Fruit fly (Drosophila melanogaster) whole organism, embryonic: ENCODE measurements around the gene qless.

Source experiments
- CG10209 ChIP-seq: fragments of 200-800 bp; sonication (Bioruptor generic); optimal IDR thresholded peaks from 3 replicates; lab custom pipeline; 2017; ENCODE audit warnings: missing biosample characterization, mild to moderate bottlenecking, missing genetic modification characterization, missing genetic modification reagents
- CG10543 ChIP-seq: fragments of 200-800 bp; sonication (Bioruptor generic); optimal IDR thresholded peaks from 3 replicates; lab custom pipeline; 2017; ENCODE audit warnings: missing biosample characterization, mild to moderate bottlenecking, missing genetic modification characterization, moderate library complexity
- CG11398 ChIP-seq: fragments of 200-800 bp; sonication (Bioruptor generic); optimal IDR thresholded peaks from 2 replicates; lab custom pipeline; 2016; ENCODE audit warnings: missing biosample characterization, missing genetic modification characterization
- CG12104 ChIP-seq: fragments of 200-800 bp; sonication (Bioruptor generic); optimal IDR thresholded peaks from 3 replicates; lab custom pipeline; 2016; ENCODE audit warnings: missing biosample characterization, missing genetic modification characterization
- CG12299 ChIP-seq: fragments of 200-800 bp; sonication (Bioruptor generic); optimal IDR thresholded peaks from 2 replicates; lab custom pipeline; 2018; ENCODE audit warnings: missing biosample characterization, mild to moderate bottlenecking, missing genetic modification characterization
- CG15601 ChIP-seq: fragments of 200-800 bp; sonication (Bioruptor generic); optimal IDR thresholded peaks from 3 replicates; lab custom pipeline; 2019; ENCODE audit warnings: missing biosample characterization, mild to moderate bottlenecking, missing genetic modification characterization, moderate library complexity
- CG17359 ChIP-seq: fragments of 200-800 bp; sonication (Bioruptor generic); optimal IDR thresholded peaks from 3 replicates; lab custom pipeline; 2018; ENCODE audit warnings: missing biosample characterization, mild to moderate bottlenecking, missing genetic modification characterization, moderate library complexity
- CG17361 ChIP-seq: fragments of 200-800 bp; sonication (Bioruptor generic); IDR thresholded peaks from 3 replicates; pipeline ENCODE4 v1.3.6; 2022; ENCODE audit warnings: missing biosample characterization, missing genetic modification characterization
- CG4707 ChIP-seq: fragments of 200-800 bp; sonication (Bioruptor generic); optimal IDR thresholded peaks from 2 replicates; lab custom pipeline; 2018; ENCODE audit warnings: missing biosample characterization, mild to moderate bottlenecking, missing genetic modification characterization, moderate library complexity
- CG4820 ChIP-seq: fragments of 200-800 bp; sonication (Bioruptor generic); optimal IDR thresholded peaks from 3 replicates; lab custom pipeline; 2016; ENCODE audit warnings: missing biosample characterization, missing genetic modification characterization
- CG5180 ChIP-seq: fragments of 200-800 bp; sonication (Bioruptor generic); optimal IDR thresholded peaks from 3 replicates; lab custom pipeline; 2017; ENCODE audit warnings: missing biosample characterization, missing genetic modification characterization, mild to moderate bottlenecking, moderate library complexity, missing genetic modification reagents
- CG6765 ChIP-seq: fragments of 200-800 bp; sonication (Bioruptor generic); optimal IDR thresholded peaks from 3 replicates; lab custom pipeline; 2017; ENCODE audit warnings: missing biosample characterization, mild to moderate bottlenecking, missing genetic modification characterization
- CG8944 ChIP-seq: fragments of 200-800 bp; sonication (Bioruptor generic); optimal IDR thresholded peaks from 3 replicates; lab custom pipeline; 2016; ENCODE audit warnings: missing biosample characterization, missing genetic modification characterization
- CG9727 ChIP-seq: fragments of 200-800 bp; sonication (Bioruptor generic); optimal IDR thresholded peaks from 3 replicates; lab custom pipeline; 2017; ENCODE audit warnings: missing biosample characterization, mild to moderate bottlenecking, missing genetic modification characterization
- Chrac-16 ChIP-seq: fragments of 200-800 bp; sonication (Bioruptor generic); optimal IDR thresholded peaks from 3 replicates; lab custom pipeline; 2016; ENCODE audit warnings: missing biosample characterization, missing genetic modification characterization
- Dll ChIP-seq: fragments of 200-800 bp; sonication (Bioruptor generic); IDR thresholded peaks from 4 replicates; pipeline ENCODE4 v1.3.6; 2022; ENCODE audit warnings: missing biosample characterization, missing genetic modification characterization; ENCODE audit not compliant: partially characterized antibody
- Gsc ChIP-seq: fragments of 200-800 bp; sonication (Bioruptor generic); IDR thresholded peaks from 2 replicates; pipeline ENCODE4 v1.3.6; 2022; ENCODE audit warnings: missing biosample characterization, missing genetic modification characterization
- Hr78 ChIP-seq, 2 experiments: fragments of 200-800 bp in 1 of 2; fragments of >200 bp in 1 of 2; sonication (Bioruptor generic) in 1 of 2; optimal IDR thresholded peaks; 2 replicates each; lab custom pipeline; 2017 to 2019; ENCODE audit warnings: missing biosample characterization in 2 of 2, missing genetic modification characterization in 2 of 2, mild to moderate bottlenecking in 1 of 2, moderate library complexity in 1 of 2
- Lpt ChIP-seq: fragments of >200 bp; optimal IDR thresholded peaks from 2 replicates; lab custom pipeline; 2018; ENCODE audit warnings: missing biosample characterization, missing genetic modification characterization
- MTF-1 ChIP-seq: fragments of 200-800 bp; sonication (Bioruptor generic); optimal IDR thresholded peaks from 2 replicates; lab custom pipeline; 2018; ENCODE audit warnings: missing biosample characterization, mild to moderate bottlenecking, missing genetic modification characterization, borderline replicate concordance
- NC2α ChIP-seq: fragments of 200-800 bp; sonication (Bioruptor generic); optimal IDR thresholded peaks from 2 replicates; lab custom pipeline; 2016; ENCODE audit warnings: missing biosample characterization, missing genetic modification characterization
- Nf-YB ChIP-seq: fragments of 200-800 bp; sonication (Bioruptor generic); optimal IDR thresholded peaks from 3 replicates; lab custom pipeline; 2019; ENCODE audit warnings: missing biosample characterization, mild to moderate bottlenecking, missing genetic modification characterization, moderate library complexity
- Ptx1 ChIP-seq: fragments of 200-800 bp; sonication (Bioruptor generic); IDR thresholded peaks from 2 replicates; pipeline ENCODE4 v1.3.6; 2022; ENCODE audit warnings: missing biosample characterization, missing genetic modification characterization
- Side ChIP-seq: fragments of 200-800 bp; sonication (Bioruptor generic); optimal IDR thresholded peaks from 2 replicates; lab custom pipeline; 2016; ENCODE audit warnings: missing biosample characterization, missing genetic modification characterization
- Six4 ChIP-seq: fragments of 200-800 bp; sonication (Bioruptor generic); optimal IDR thresholded peaks from 2 replicates; lab custom pipeline; 2016; ENCODE audit warnings: missing biosample characterization, missing genetic modification characterization
- ci ChIP-seq: fragments of 200-800 bp; sonication (Bioruptor generic); IDR thresholded peaks from 3 replicates; pipeline ENCODE4 v1.3.6; 2022; ENCODE audit warnings: missing biosample characterization, missing genetic modification characterization
- da ChIP-seq: fragments of 200-800 bp; sonication (Bioruptor generic); optimal IDR thresholded peaks from 2 replicates; lab custom pipeline; 2016; ENCODE audit warnings: missing biosample characterization, missing genetic modification characterization
- gcm ChIP-seq: fragments of 200-800 bp; sonication (Bioruptor generic); optimal IDR thresholded peaks from 2 replicates; lab custom pipeline; 2019; ENCODE audit warnings: missing biosample characterization, mild to moderate bottlenecking, missing genetic modification characterization, moderate library complexity
- grn ChIP-seq: fragments of 200-800 bp; sonication (Bioruptor generic); optimal IDR thresholded peaks from 3 replicates; lab custom pipeline; 2017; ENCODE audit warnings: missing biosample characterization, missing genetic modification characterization
- gro ChIP-seq: fragments of 200-800 bp; sonication (Bioruptor generic); optimal IDR thresholded peaks from 2 replicates; lab custom pipeline; 2016; ENCODE audit warnings: missing biosample characterization, missing genetic modification characterization
- h ChIP-seq: fragments of >200 bp; optimal IDR thresholded peaks from 2 replicates; lab custom pipeline; 2017
- her ChIP-seq: fragments of 200-800 bp; sonication (Bioruptor generic); optimal IDR thresholded peaks from 2 replicates; lab custom pipeline; 2016; ENCODE audit warnings: missing biosample characterization, missing genetic modification characterization
- klu ChIP-seq: fragments of 200-800 bp; sonication (Bioruptor generic); IDR thresholded peaks from 2 replicates; pipeline ENCODE4 v1.3.6; 2022; ENCODE audit warnings: missing biosample characterization, missing genetic modification characterization
- kni ChIP-seq: fragments of 200-800 bp; sonication (Bioruptor generic); optimal IDR thresholded peaks from 3 replicates; lab custom pipeline; 2017; ENCODE audit warnings: mild to moderate bottlenecking, missing biosample characterization, missing genetic modification reagents, missing genetic modification characterization
- lola ChIP-seq, 3 experiments: fragments of >200 bp in 2 of 3; fragments of 200-800 bp in 1 of 3; sonication (Bioruptor generic) in 1 of 3; optimal IDR thresholded peaks; 2 replicates each; lab custom pipeline; 2017 to 2019; ENCODE audit warnings: missing biosample characterization in 3 of 3, missing genetic modification characterization in 3 of 3, mild to moderate bottlenecking in 1 of 3, moderate library complexity in 1 of 3
- lov ChIP-seq, 2 experiments: fragments of 200-800 bp in 1 of 2; fragments of >200 bp in 1 of 2; sonication (Bioruptor generic) in 1 of 2; IDR thresholded peaks in 1 of 2; optimal IDR thresholded peaks in 1 of 2; 2 replicates in 1 of 2; 3 replicates in 1 of 2; pipeline versions ENCODE4 v1.3.6 to Lab custom; 2017 to 2022; ENCODE audit warnings: missing biosample characterization in 1 of 2, missing genetic modification characterization in 1 of 2
- mld ChIP-seq: fragments of 200-800 bp; sonication (Bioruptor generic); IDR thresholded peaks from 3 replicates; pipeline ENCODE4 v1.3.6; 2022; ENCODE audit warnings: missing biosample characterization, missing genetic modification characterization; ENCODE audit not compliant: partially characterized antibody
- oc ChIP-seq: fragments of 200-800 bp; sonication (Bioruptor generic); optimal IDR thresholded peaks from 2 replicates; lab custom pipeline; 2018; ENCODE audit warnings: missing biosample characterization, mild to moderate bottlenecking, missing genetic modification characterization, moderate library complexity
- odd ChIP-seq: fragments of 200-800 bp; sonication (Bioruptor generic); optimal IDR thresholded peaks from 2 replicates; lab custom pipeline; 2017; ENCODE audit warnings: missing biosample characterization, mild to moderate bottlenecking, missing genetic modification characterization
- p53 ChIP-seq: fragments of 200-800 bp; sonication (Bioruptor generic); optimal IDR thresholded peaks from 2 replicates; lab custom pipeline; 2016; ENCODE audit warnings: missing biosample characterization, missing genetic modification characterization
- pfk ChIP-seq: fragments of 200-800 bp; sonication (Bioruptor generic); optimal IDR thresholded peaks from 2 replicates; lab custom pipeline; 2018; ENCODE audit warnings: missing biosample characterization, mild to moderate bottlenecking, missing genetic modification characterization, moderate library complexity
- rib ChIP-seq: fragments of 200-800 bp; sonication (Bioruptor generic); IDR thresholded peaks from 2 replicates; pipeline ENCODE4 v1.3.6; 2022; ENCODE audit warnings: missing biosample characterization, missing genetic modification characterization
- ro ChIP-seq: fragments of 200-800 bp; sonication (Bioruptor generic); IDR thresholded peaks from 2 replicates; pipeline ENCODE4 v1.3.6; 2022; ENCODE audit warnings: missing biosample characterization, missing genetic modification characterization
- run ChIP-seq: fragments of 200-800 bp; sonication (Bioruptor generic); optimal IDR thresholded peaks from 3 replicates; lab custom pipeline; 2018; ENCODE audit warnings: missing biosample characterization, mild to moderate bottlenecking, missing genetic modification characterization
- slbo ChIP-seq: fragments of 200-800 bp; sonication (Bioruptor generic); IDR thresholded peaks from 2 replicates; pipeline ENCODE4 v1.3.6; 2022; ENCODE audit warnings: missing biosample characterization, missing genetic modification characterization
- slou ChIP-seq: fragments of 200-800 bp; sonication (Bioruptor generic); optimal IDR thresholded peaks from 3 replicates; lab custom pipeline; 2016; ENCODE audit warnings: missing biosample characterization, missing genetic modification characterization
- ttk ChIP-seq: fragments of 200-800 bp; sonication (Bioruptor generic); IDR thresholded peaks from 2 replicates; pipeline ENCODE4 v2.1.2; 2022; ENCODE audit warnings: missing biosample characterization, missing genetic modification characterization
- tx ChIP-seq: fragments of 200-800 bp; sonication (Bioruptor generic); optimal IDR thresholded peaks from 2 replicates; lab custom pipeline; 2016; ENCODE audit warnings: missing biosample characterization, missing genetic modification characterization

qless gene

dm6 chr3R:31252093-31252962 lies at the start of gene qless, which contains the start of gene mRpL32 (continued):
- TF ChIP-seq Gsc (peak; percentile 45; the same call in 1 of the 2 replicates), gro (peak; percentile 86), CG12104 (GFP tag; lab: Kevin White, UChicago) (peak; percentile 6), mld (GFP tag; lab: Robert Waterston, UW) (no peak), MTF-1 (GFP tag; lab: Kevin White, UChicago) (no peak), rib (GFP tag; lab: Robert Waterston, UW) (no peak), Hr78 (GFP tag; optimal IDR thresholded peaks at IDR 0.05; lab: Kevin White, UChicago) (peak in 1 of 2 experiments; percentile 100), CG11398 (no peak), Lpt (GFP tag; lab: Kevin White, UChicago) (no peak), CG15601 (tag; lab: Kevin White, UChicago) (no peak), CG4707 (no peak), oc (no peak), lov (optimal IDR thresholded peaks at IDR 0.05; lab: Kevin White, UChicago) (no peak), lov (GFP tag; IDR thresholded peaks at IDR 0.05; lab: Robert Waterston, UW) (peak; percentile 82), NC2α (GFP tag; lab: Kevin White, UChicago) (no peak), Six4 (GFP tag; lab: Kevin White, UChicago) (peak; percentile 64), CG6765 (GFP tag; lab: Kevin White, UChicago) (no peak), her (no peak), klu (no peak; the same call in 1 of the 2 replicates), lola (GFP tag; optimal IDR thresholded peaks at IDR 0.05; lab: Kevin White, UChicago) (peak in 1 of 3 experiments; percentile 34), odd (GFP tag; lab: Kevin White, UChicago) (peak; percentile 26), slou (GFP tag; lab: Kevin White, UChicago) (peak; percentile 11), da (GFP tag; lab: Kevin White, UChicago) (peak; percentile 11), CG17361 (GFP tag; lab: Robert Waterston, UW) (peak; percentile 86), CG17359 (tag; lab: Kevin White, UChicago) (peak; percentile 76), Chrac-16 (GFP tag; lab: Kevin White, UChicago) (peak; percentile 54), kni (GFP tag; lab: Kevin White, UChicago) (peak; percentile 24), grn (GFP tag; lab: Kevin White, UChicago) (no peak), Dll (GFP tag; lab: Robert Waterston, UW) (peak; percentile 92), CG5180 (GFP tag; lab: Kevin White, UChicago) (no peak), gcm (GFP tag; lab: Kevin White, UChicago) (peak; percentile 24), ttk (peak; percentile 70), h (lab: Kevin White, UChicago) (no peak), CG12299 (tag; lab: Kevin White, UChicago) (no peak), CG9727 (peak; percentile 60), CG10209 (GFP tag; lab: Kevin White, UChicago) (no peak), CG10543 (GFP tag; lab: Kevin White, UChicago) (no peak), Nf-YB (GFP tag; lab: Kevin White, UChicago) (no peak), ro (GFP tag; lab: Robert Waterston, UW) (no peak), ci (peak; percentile 68), pfk (GFP tag; lab: Kevin White, UChicago) (no peak), tx (GFP tag; lab: Kevin White, UChicago) (peak; percentile 36), Side (GFP tag; lab: Kevin White, UChicago) (peak; percentile 59), CG4820 (peak; percentile 69), p53 (GFP tag; lab: Kevin White, UChicago) (no peak), run (tag; lab: Kevin White, UChicago) (no peak), slbo (peak; percentile 60; the same call in 1 of the 2 replicates), CG8944 (GFP tag; lab: Kevin White, UChicago) (peak; percentile 72), Ptx1 (GFP tag; lab: Robert Waterston, UW) (peak; percentile 86)
